Worm (Caenorhabditis elegans) whole organism, L3 larva: ENCODE data around the gene C27A2.7.
A peak's percentile ranks its signal among the peaks of the same experiment; 100 is the strongest.

Experiments used
- R02D3.7 ChIP-seq: fragments of 150-350 bp; optimal IDR thresholded peaks from 2 replicates; lab custom pipeline; 2014; ENCODE audit warnings: missing biosample characterization, missing genetic modification characterization
- aly-2 ChIP-seq: fragments of 150-350 bp; optimal IDR thresholded peaks from 2 replicates; lab custom pipeline; 2014; ENCODE audit warnings: missing biosample characterization, missing genetic modification characterization
- mml-1 ChIP-seq: fragments of 150-350 bp; sonication (generic microtip); optimal IDR thresholded peaks from 3 replicates; lab custom pipeline; 2014; ENCODE audit warnings: missing biosample characterization, missing genetic modification characterization
- nhr-12 ChIP-seq: fragments of 150-350 bp; optimal IDR thresholded peaks from 2 replicates; lab custom pipeline; 2014; ENCODE audit warnings: missing biosample characterization, missing genetic modification characterization
- nhr-23 ChIP-seq: fragments of 150-350 bp; optimal IDR thresholded peaks from 2 replicates; lab custom pipeline; 2014; ENCODE audit warnings: missing biosample characterization, missing genetic modification reagents, missing genetic modification characterization
- nhr-25 ChIP-seq: sonication (generic microtip); optimal IDR thresholded peaks from 2 replicates; lab custom pipeline; 2017; ENCODE audit warnings: missing biosample characterization, missing genetic modification characterization
- tbx-2 ChIP-seq: sonication (generic microtip); optimal IDR thresholded peaks from 2 replicates; lab custom pipeline; 2016; ENCODE audit warnings: mild to moderate bottlenecking, missing genetic modification characterization, missing compliant biosample characterization
- ztf-4 ChIP-seq: fragments of 150-350 bp; optimal IDR thresholded peaks from 2 replicates; lab custom pipeline; 2014; ENCODE audit warnings: missing biosample characterization, missing genetic modification characterization

ce11 chrII:5049249-5049648 lies 21.9 kb downstream of the C27A2.7 start:
- no peak for TF ChIP-seq nhr-12 (tag; lab: Kevin White, UChicago)
- no peak for TF ChIP-seq aly-2
- TF ChIP-seq R02D3.7 (tag; lab: Kevin White, UChicago), result no peak
- no peak for TF ChIP-seq mml-1 (tag; lab: Kevin White, UChicago)
- no peak for TF ChIP-seq ztf-4
- TF ChIP-seq tbx-2 (tag; lab: Kevin White, UChicago), result no peak
- peak; percentile 58 for TF ChIP-seq nhr-25 (tag; lab: Kevin White, UChicago)
- TF ChIP-seq nhr-23 (tag; lab: Kevin White, UChicago), result peak; percentile 48
